Fruit fly (Drosophila melanogaster) whole organism, embryonic: ENCODE data around the gene CG33306.

Experiments used
- Atf3 ChIP-seq: fragments of 200-800 bp; sonication (Bioruptor generic); optimal IDR thresholded peaks from 3 replicates; lab custom pipeline; 2016; ENCODE audit warnings: missing biosample characterization, missing genetic modification characterization
- CG10462 ChIP-seq: fragments of 200-800 bp; sonication (Bioruptor generic); optimal IDR thresholded peaks from 2 replicates; lab custom pipeline; 2016; ENCODE audit warnings: missing biosample characterization, missing genetic modification characterization
- CG13775 ChIP-seq: fragments of 200-800 bp; sonication (Bioruptor generic); optimal IDR thresholded peaks from 3 replicates; lab custom pipeline; 2017; ENCODE audit warnings: missing biosample characterization, mild to moderate bottlenecking, missing genetic modification characterization
- CG17568 ChIP-seq: fragments of 200-800 bp; sonication (Bioruptor generic); optimal IDR thresholded peaks from 2 replicates; lab custom pipeline; 2018; ENCODE audit warnings: missing biosample characterization, mild to moderate bottlenecking, missing genetic modification characterization, moderate library complexity
- CG30403 ChIP-seq: fragments of 200-800 bp; sonication (Bioruptor generic); optimal IDR thresholded peaks from 3 replicates; lab custom pipeline; 2016; ENCODE audit warnings: missing biosample characterization, missing genetic modification characterization
- CG34422 ChIP-seq: fragments of 200-800 bp; sonication (Bioruptor generic); IDR thresholded peaks from 3 replicates; pipeline ENCODE4 v1.3.6; 2022; ENCODE audit warnings: missing biosample characterization, missing genetic modification characterization
- CG43689 ChIP-seq: fragments of 200-800 bp; sonication (Bioruptor generic); IDR thresholded peaks from 2 replicates; pipeline ENCODE4 v1.3.6; 2022; ENCODE audit warnings: missing biosample characterization, missing genetic modification characterization
- CG4424 ChIP-seq: fragments of 200-800 bp; sonication (Bioruptor generic); optimal IDR thresholded peaks from 3 replicates; lab custom pipeline; 2016; ENCODE audit warnings: missing biosample characterization, missing genetic modification characterization
- CG5245 ChIP-seq: fragments of 200-800 bp; sonication (Bioruptor generic); optimal IDR thresholded peaks from 3 replicates; lab custom pipeline; 2016; ENCODE audit warnings: missing biosample characterization, missing genetic modification characterization
- CG7271 ChIP-seq: fragments of 200-800 bp; sonication (Bioruptor generic); optimal IDR thresholded peaks from 2 replicates; lab custom pipeline; 2018; ENCODE audit warnings: missing biosample characterization, mild to moderate bottlenecking, missing genetic modification characterization, moderate library complexity
- CG7372 ChIP-seq: fragments of 200-800 bp; sonication (Bioruptor generic); IDR thresholded peaks from 2 replicates; pipeline ENCODE4 v1.3.6; 2022; ENCODE audit warnings: missing biosample characterization, missing genetic modification characterization
- CrebB ChIP-seq: fragments of 200-800 bp; sonication (Bioruptor generic); optimal IDR thresholded peaks from 3 replicates; lab custom pipeline; 2018; ENCODE audit warnings: missing biosample characterization, mild to moderate bottlenecking, missing genetic modification characterization
- Dbx ChIP-seq: fragments of 200-800 bp; sonication (Bioruptor generic); IDR thresholded peaks from 3 replicates; pipeline ENCODE4 v1.3.6; 2022; ENCODE audit warnings: missing biosample characterization, missing genetic modification characterization
- Doc3 ChIP-seq: fragments of 200-800 bp; sonication (Bioruptor generic); IDR thresholded peaks from 3 replicates; pipeline ENCODE4 v1.3.6; 2022; ENCODE audit warnings: missing biosample characterization, missing genetic modification characterization; ENCODE audit not compliant: partially characterized antibody
- ERR ChIP-seq: fragments of 200-800 bp; sonication (Bioruptor generic); optimal IDR thresholded peaks from 2 replicates; lab custom pipeline; 2016; ENCODE audit warnings: missing biosample characterization, missing genetic modification characterization
- Eip74EF ChIP-seq, 2 experiments: fragments of 200-800 bp in 1 of 2; fragments of >200 bp in 1 of 2; sonication (Bioruptor generic) in 1 of 2; optimal IDR thresholded peaks; 2 replicates each; lab custom pipeline; 2017 to 2019; ENCODE audit warnings: missing biosample characterization in 2 of 2, missing genetic modification characterization in 2 of 2, mild to moderate bottlenecking in 1 of 2, moderate library complexity in 1 of 2
- Fer1 ChIP-seq: fragments of 200-800 bp; sonication (Bioruptor generic); optimal IDR thresholded peaks from 2 replicates; lab custom pipeline; 2017; ENCODE audit warnings: missing biosample characterization, mild to moderate bottlenecking, missing genetic modification characterization
- Hey ChIP-seq: fragments of 200-800 bp; sonication (Bioruptor generic); optimal IDR thresholded peaks from 3 replicates; lab custom pipeline; 2018; ENCODE audit warnings: missing biosample characterization, mild to moderate bottlenecking, missing genetic modification characterization
- Lim3 ChIP-seq: fragments of 200-800 bp; sonication (Bioruptor generic); IDR thresholded peaks from 2 replicates; pipeline ENCODE4 v1.3.6; 2022; ENCODE audit warnings: missing biosample characterization, missing genetic modification characterization
- Max ChIP-seq: fragments of 200-800 bp; sonication (Bioruptor generic); optimal IDR thresholded peaks from 2 replicates; lab custom pipeline; 2016; ENCODE audit warnings: missing biosample characterization, mild to moderate bottlenecking, missing genetic modification characterization
- Mes4 ChIP-seq: fragments of 200-800 bp; sonication (Bioruptor generic); optimal IDR thresholded peaks from 2 replicates; lab custom pipeline; 2016; ENCODE audit warnings: missing biosample characterization, missing genetic modification characterization
- Nf-YB ChIP-seq: fragments of 200-800 bp; sonication (Bioruptor generic); optimal IDR thresholded peaks from 3 replicates; lab custom pipeline; 2019; ENCODE audit warnings: missing biosample characterization, mild to moderate bottlenecking, missing genetic modification characterization, moderate library complexity
- Oli ChIP-seq: fragments of 200-800 bp; sonication (Bioruptor generic); optimal IDR thresholded peaks from 2 replicates; lab custom pipeline; 2018; ENCODE audit warnings: missing biosample characterization, mild to moderate bottlenecking, missing genetic modification characterization, moderate library complexity
- Poxn ChIP-seq: fragments of 200-800 bp; sonication (Bioruptor generic); IDR thresholded peaks from 2 replicates; pipeline ENCODE4 v1.3.6; 2022; ENCODE audit warnings: missing biosample characterization, missing genetic modification characterization
- Ravus ChIP-seq: fragments of 200-800 bp; sonication (Bioruptor generic); IDR thresholded peaks from 2 replicates; pipeline ENCODE4 v1.3.6; 2022; ENCODE audit warnings: missing biosample characterization, missing genetic modification characterization
- Rx ChIP-seq: fragments of 200-800 bp; sonication (Bioruptor generic); IDR thresholded peaks from 2 replicates; pipeline ENCODE4 v1.3.6; 2022; ENCODE audit warnings: missing biosample characterization, missing genetic modification characterization
- Sry-δ ChIP-seq: fragments of 200-800 bp; sonication (Bioruptor generic); optimal IDR thresholded peaks from 2 replicates; lab custom pipeline; 2016; ENCODE audit warnings: missing biosample characterization, missing genetic modification characterization
- abd-A ChIP-seq: fragments of 200-800 bp; sonication (Bioruptor generic); optimal IDR thresholded peaks from 3 replicates; lab custom pipeline; 2019; ENCODE audit warnings: missing biosample characterization, mild to moderate bottlenecking, missing genetic modification characterization, moderate library complexity
- cato ChIP-seq: fragments of 200-800 bp; sonication (Bioruptor generic); optimal IDR thresholded peaks from 2 replicates; lab custom pipeline; 2016; ENCODE audit warnings: missing biosample characterization, missing genetic modification characterization, borderline replicate concordance
- chif ChIP-seq, 2 experiments: fragments of 200-800 bp; sonication (Bioruptor generic); optimal IDR thresholded peaks; 3 replicates each; lab custom pipeline; 2016; ENCODE audit warnings: missing biosample characterization in 2 of 2, missing genetic modification characterization in 2 of 2
- chm ChIP-seq: fragments of 200-800 bp; sonication (Bioruptor generic); IDR thresholded peaks from 2 replicates; pipeline ENCODE4 v1.3.6; 2022; ENCODE audit warnings: missing biosample characterization, missing genetic modification characterization
- eyg ChIP-seq: fragments of 200-800 bp; sonication (Bioruptor generic); optimal IDR thresholded peaks from 3 replicates; lab custom pipeline; 2016; ENCODE audit warnings: missing biosample characterization, missing genetic modification characterization
- gsb-n ChIP-seq: fragments of 200-800 bp; sonication (Bioruptor generic); optimal IDR thresholded peaks from 3 replicates; lab custom pipeline; 2018; ENCODE audit warnings: missing biosample characterization, mild to moderate bottlenecking, missing genetic modification characterization
- hkb ChIP-seq, 2 experiments: fragments of 200-800 bp in 1 of 2; fragments of >200 bp in 1 of 2; sonication (Bioruptor generic) in 1 of 2; IDR thresholded peaks in 1 of 2; optimal IDR thresholded peaks in 1 of 2; 2 replicates each; pipeline versions ENCODE4 v1.3.6 to Lab custom; 2017 to 2022; ENCODE audit warnings: missing biosample characterization in 1 of 2, missing genetic modification characterization in 1 of 2
- hth ChIP-seq: fragments of >200 bp; optimal IDR thresholded peaks from 2 replicates; lab custom pipeline; 2017; ENCODE audit warnings: inconsistent platforms
- inv ChIP-seq: fragments of 200-800 bp; sonication (Bioruptor generic); IDR thresholded peaks from 2 replicates; pipeline ENCODE4 v1.3.6; 2022; ENCODE audit warnings: missing biosample characterization, missing genetic modification characterization; ENCODE audit not compliant: partially characterized antibody
- knrl ChIP-seq: fragments of 200-800 bp; sonication (Bioruptor generic); IDR thresholded peaks from 3 replicates; pipeline ENCODE4 v1.3.6; 2022; ENCODE audit warnings: missing biosample characterization, missing genetic modification characterization; ENCODE audit not compliant: partially characterized antibody
- luna ChIP-seq: fragments of 200-800 bp; sonication (Bioruptor generic); optimal IDR thresholded peaks from 2 replicates; lab custom pipeline; 2016; ENCODE audit warnings: missing biosample characterization, missing genetic modification characterization
- odd ChIP-seq: fragments of 200-800 bp; sonication (Bioruptor generic); optimal IDR thresholded peaks from 2 replicates; lab custom pipeline; 2017; ENCODE audit warnings: missing biosample characterization, mild to moderate bottlenecking, missing genetic modification characterization
- peb ChIP-seq: fragments of 200-800 bp; sonication (Bioruptor generic); IDR thresholded peaks from 2 replicates; pipeline ENCODE4 v1.3.6; 2022; ENCODE audit warnings: missing biosample characterization, missing genetic modification characterization
- sens ChIP-seq: fragments of 200-800 bp; sonication (Bioruptor generic); peaks from one replicate; lab custom pipeline; 2016; ENCODE audit warnings: missing biosample characterization, missing genetic modification characterization
- stwl ChIP-seq: fragments of 200-800 bp; sonication (Bioruptor generic); optimal IDR thresholded peaks from 3 replicates; lab custom pipeline; 2018; ENCODE audit warnings: missing biosample characterization, mild to moderate bottlenecking, missing genetic modification characterization, moderate library complexity
- tgo ChIP-seq: fragments of 200-800 bp; sonication (Bioruptor generic); IDR thresholded peaks from 3 replicates; pipeline ENCODE4 v1.3.6; 2022; ENCODE audit warnings: missing biosample characterization, missing genetic modification characterization
- tll ChIP-seq, 2 experiments: fragments of 200-800 bp in 1 of 2; fragments of >200 bp in 1 of 2; sonication (Bioruptor generic) in 1 of 2; optimal IDR thresholded peaks; 2 replicates each; lab custom pipeline; 2017 to 2019; ENCODE audit warnings: missing biosample characterization in 2 of 2, missing genetic modification characterization in 2 of 2, mild to moderate bottlenecking in 1 of 2, moderate library complexity in 1 of 2
- tx ChIP-seq: fragments of 200-800 bp; sonication (Bioruptor generic); optimal IDR thresholded peaks from 2 replicates; lab custom pipeline; 2016; ENCODE audit warnings: missing biosample characterization, missing genetic modification characterization
- zen ChIP-seq: fragments of 200-800 bp; sonication (Bioruptor generic); optimal IDR thresholded peaks from 3 replicates; lab custom pipeline; 2018; ENCODE audit warnings: missing biosample characterization, mild to moderate bottlenecking, missing genetic modification characterization, moderate library complexity

The CG33306 gene

DNA sequence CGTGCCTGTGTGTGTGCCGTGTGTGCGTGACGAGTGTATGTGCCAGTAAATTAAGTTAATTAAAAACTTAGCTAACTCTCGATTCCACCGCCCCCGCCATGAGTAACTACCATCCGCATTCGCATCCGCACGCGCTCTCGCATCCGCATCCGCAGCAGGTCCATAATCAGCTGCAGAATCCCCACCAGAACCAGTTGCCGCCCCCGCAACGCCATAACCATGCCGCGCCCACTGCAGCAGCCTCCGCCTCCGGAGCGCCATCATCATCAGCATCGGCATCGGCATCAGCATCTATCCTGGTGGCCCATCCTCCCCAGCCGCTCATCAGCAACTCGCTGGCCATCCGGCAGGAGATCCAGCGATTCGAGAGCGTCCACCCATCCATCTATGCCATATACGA, 7.6 kb downstream of the CG33306 start (continued):
- TF ChIP-seq chm (GFP tag; lab: Robert Waterston, UW) (0 out of 2 replicates have a peak, but pooled peaks have one; percentile 31), Lim3 (no peak), Atf3 (GFP tag; lab: Kevin White, UChicago) (no peak)

DNA sequence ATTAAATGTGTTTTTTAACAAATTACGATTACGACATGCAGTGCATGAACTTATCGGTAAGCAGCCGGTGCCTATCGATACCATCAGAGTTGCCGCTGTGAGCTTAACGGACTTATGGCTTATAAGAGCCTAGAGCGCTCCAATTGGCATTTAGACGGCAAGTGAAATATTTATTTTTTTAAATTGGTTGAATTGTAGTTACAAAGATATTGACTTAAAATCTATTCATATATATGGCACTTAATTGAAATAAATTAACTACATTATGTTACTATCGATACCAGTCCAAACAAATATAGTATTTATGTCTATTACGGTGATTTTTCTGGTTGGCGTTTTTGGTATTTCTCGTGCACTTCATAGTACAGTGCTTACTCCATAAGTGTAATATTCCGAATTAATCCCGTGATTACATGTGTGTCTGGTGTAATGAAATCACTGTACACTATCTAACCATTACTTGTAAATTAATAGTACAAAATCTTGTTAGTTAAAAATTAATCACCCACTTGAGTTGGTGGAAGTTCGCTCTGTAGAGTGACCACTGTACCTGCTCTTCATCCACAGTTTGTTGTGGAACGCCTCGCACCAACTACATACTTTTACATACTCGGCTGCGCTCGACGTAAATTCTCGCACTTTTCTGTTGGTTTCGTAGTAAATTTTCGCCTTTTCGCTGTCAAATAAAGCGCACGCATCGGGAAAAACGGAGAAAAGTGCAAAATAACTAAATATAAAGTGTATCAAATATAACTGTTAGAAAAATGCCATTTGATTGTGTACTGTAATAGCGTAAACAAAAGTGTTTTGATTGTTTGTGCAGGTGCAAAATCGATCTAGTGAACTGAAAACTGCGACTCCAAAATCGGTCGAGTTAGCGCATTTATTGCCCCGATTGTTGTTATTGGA, 8.3 kb downstream of the CG33306 start, which contains the start of the genes mRpS23 and CenG1A:
TSS of gene mRpS23 (minus strand) at position 71 of the 909 bp plus-strand sequence.
TSS of gene CenG1A (plus strand) at position 563 of the 909 bp plus-strand sequence.
- TF ChIP-seq Sry-δ (peak; percentile 87), Doc3 (GFP tag; lab: Robert Waterston, UW) (peak; percentile 84), CG7271 (tag; lab: Kevin White, UChicago) (peak; percentile 99), Mes4 (GFP tag; lab: Kevin White, UChicago) (peak; percentile 100), CG43689 (GFP tag; lab: Robert Waterston, UW) (peak; percentile 100), CrebB (tag; lab: Kevin White, UChicago) (peak; percentile 100), Fer1 (peak; percentile 100), Ravus (peak; percentile 99), tll (GFP tag; optimal IDR thresholded peaks at IDR 0.05; lab: Kevin White, UChicago) (peak; percentile 53 to 80), luna (GFP tag; lab: Kevin White, UChicago) (peak; percentile 99), CG30403 (GFP tag; lab: Kevin White, UChicago) (peak; percentile 100), CG17568 (GFP tag; lab: Kevin White, UChicago) (peak; percentile 100), eyg (GFP tag; lab: Kevin White, UChicago) (peak; percentile 99), gsb-n (peak; percentile 100), hkb (optimal IDR thresholded peaks at IDR 0.05; lab: Kevin White, UChicago) (no peak), hkb (GFP tag; IDR thresholded peaks at IDR 0.05; lab: Robert Waterston, UW) (peak; percentile 100), sens (GFP tag; lab: Kevin White, UChicago) (peak; percentile 100), CG5245 (GFP tag; lab: Kevin White, UChicago) (peak; percentile 100), ERR (GFP tag; lab: Kevin White, UChicago) (peak; percentile 99), CG34422 (GFP tag; lab: Robert Waterston, UW) (peak; percentile 100), Dbx (GFP tag; lab: Robert Waterston, UW) (peak; percentile 100), abd-A (tag; lab: Kevin White, UChicago) (no peak), Oli (tag; lab: Kevin White, UChicago) (peak; percentile 100), hth (lab: Kevin White, UChicago) (no peak), cato (peak; percentile 100), Hey (tag; lab: Kevin White, UChicago) (peak; percentile 99), tx (GFP tag; lab: Kevin White, UChicago) (peak; percentile 99), odd (GFP tag; lab: Kevin White, UChicago) (peak; percentile 100), peb (GFP tag; lab: Robert Waterston, UW) (peak; percentile 100), chif (GFP tag; optimal IDR thresholded peaks at IDR 0.05; lab: Kevin White, UChicago) (peak; percentile 100), Max (GFP tag; lab: Kevin White, UChicago) (peak; percentile 100), Rx (peak; percentile 100), Eip74EF (GFP tag; optimal IDR thresholded peaks at IDR 0.05; lab: Kevin White, UChicago) (peak in 1 of 2 experiments; percentile 100), Poxn (GFP tag; lab: Robert Waterston, UW) (peak; percentile 99), Nf-YB (peak; percentile 92), CG7372 (GFP tag; lab: Robert Waterston, UW) (peak; percentile 100), zen (tag; lab: Kevin White, UChicago) (peak; percentile 100), stwl (tag; lab: Kevin White, UChicago) (peak; percentile 94), inv (GFP tag; lab: Robert Waterston, UW) (peak; percentile 77), CG10462 (GFP tag; lab: Kevin White, UChicago) (peak; percentile 99), knrl (GFP tag; lab: Robert Waterston, UW) (peak; percentile 87), CG13775 (GFP tag; lab: Kevin White, UChicago) (peak; percentile 99), Atf3 (GFP tag; lab: Kevin White, UChicago) (peak; percentile 100), tgo (GFP tag; lab: Robert Waterston, UW) (peak; percentile 100), CG4424 (GFP tag; lab: Kevin White, UChicago) (peak; percentile 100)
